Fruit fly (Drosophila melanogaster) whole organism: ENCODE results near the gene mRF1.

ENCODE experiments used
- CG8478 ChIP-seq: fragments of >200 bp; optimal IDR thresholded peaks from 2 replicates; lab custom pipeline; 2018; ENCODE audit warnings: inconsistent platforms
- Dll ChIP-seq: fragments of >200 bp; optimal IDR thresholded peaks from 2 replicates; lab custom pipeline; 2017
- EcR ChIP-seq, 2 experiments: fragments of >200 bp; optimal IDR thresholded peaks; 2 replicates each; lab custom pipeline; 2017; ENCODE audit warnings: missing biosample characterization in 2 of 2, missing genetic modification characterization in 2 of 2, missing genetic modification reagents in 2 of 2
- pan ChIP-seq: fragments of >200 bp; optimal IDR thresholded peaks from 2 replicates; lab custom pipeline; 2017
- psq ChIP-seq: fragments of >200 bp; optimal IDR thresholded peaks from 2 replicates; lab custom pipeline; 2017
- usp ChIP-seq: fragments of >200 bp; optimal IDR thresholded peaks from 2 replicates; lab custom pipeline; 2017; ENCODE audit warnings: missing biosample characterization, missing genetic modification characterization, mixed read lengths

Gene mRF1

dm6 chr2L:13219281-13220092, at the start of gene mRF1, which contains the start of gene CG9426:
Gene mRF1, plus strand, starts transcription at chr2L:13219979.
Gene CG9426, minus strand, starts transcription at chr2L:13219923.
- TF ChIP-seq psq (lab: Kevin White, UChicago) (no peak), EcR (GFP tag; optimal IDR thresholded peaks at IDR 0.05; lab: Kevin White, UChicago) (no peak), Dll (lab: Kevin White, UChicago) (no peak), usp (no peak), CG8478 (no peak), pan (lab: Kevin White, UChicago) (no peak)

DNA sequence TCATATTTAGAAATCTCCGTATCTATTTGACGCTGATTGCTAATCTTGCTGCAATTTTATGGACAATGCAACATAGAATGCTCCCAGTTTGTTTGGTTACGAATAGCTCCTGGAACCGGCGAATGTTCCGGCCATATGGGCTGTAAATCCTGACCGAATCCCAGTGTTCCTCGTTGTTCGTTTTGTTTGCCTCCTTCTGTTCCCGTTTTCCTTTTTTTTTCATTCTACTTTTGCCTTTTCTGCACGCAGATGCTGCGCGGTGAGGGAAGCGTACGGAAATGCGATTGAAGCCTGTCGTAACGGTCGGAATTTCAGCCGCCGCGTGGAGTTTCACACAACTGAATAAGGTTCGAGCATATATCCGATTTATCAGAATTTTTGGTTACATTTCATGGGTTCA, 43.7 kb upstream of the mRF1 start, which contains the start of gene CG43925:
CG43925 (plus strand) TSS at position 301 of the 400 bp plus-strand sequence.
- TF ChIP-seq psq (lab: Kevin White, UChicago) (no peak), Dll (lab: Kevin White, UChicago) (no peak), EcR (GFP tag; optimal IDR thresholded peaks at IDR 0.05; lab: Kevin White, UChicago) (no peak), usp (no peak), pan (lab: Kevin White, UChicago) (no peak), CG8478 (no peak)

DNA sequence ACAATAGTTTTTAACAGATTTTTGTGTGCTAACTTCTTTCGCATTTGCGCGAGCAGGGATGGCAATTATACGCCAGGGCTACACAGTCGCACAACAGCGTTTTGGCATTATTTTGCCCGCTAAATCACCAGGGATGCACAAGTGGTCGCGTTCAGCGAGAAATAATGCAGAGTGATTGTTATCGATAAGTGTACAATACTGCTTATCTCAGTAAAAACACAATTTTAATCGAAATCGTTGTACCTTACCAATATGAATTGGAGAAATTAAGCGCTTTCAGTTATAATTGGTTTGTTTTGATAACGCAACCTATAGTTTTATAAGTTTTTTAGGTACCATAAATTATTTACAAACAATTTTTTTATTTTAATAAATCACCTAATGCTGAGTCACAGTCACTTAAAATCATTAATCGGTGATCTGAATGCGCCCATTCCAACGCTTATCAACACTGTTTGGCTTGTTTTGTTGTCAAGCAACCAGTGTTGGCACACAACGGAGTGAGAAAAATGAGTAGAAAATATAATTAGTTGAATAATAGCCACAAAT, 43.0 kb upstream of the mRF1 start, which contains the start of the genes Sfmbt and CG5439:
Sfmbt (minus strand) TSS at position 85 of the 549 bp plus-strand sequence.
CG5439 (plus strand) TSS at position 450 of the 549 bp plus-strand sequence.
- no peak for TF ChIP-seq CG8478
- TF ChIP-seq usp, result no peak
- TF ChIP-seq psq (lab: Kevin White, UChicago), result no peak
- no peak for TF ChIP-seq EcR (GFP tag; optimal IDR thresholded peaks at IDR 0.05; lab: Kevin White, UChicago)
- no peak for TF ChIP-seq pan (lab: Kevin White, UChicago)
- no peak for TF ChIP-seq Dll (lab: Kevin White, UChicago)

DNA sequence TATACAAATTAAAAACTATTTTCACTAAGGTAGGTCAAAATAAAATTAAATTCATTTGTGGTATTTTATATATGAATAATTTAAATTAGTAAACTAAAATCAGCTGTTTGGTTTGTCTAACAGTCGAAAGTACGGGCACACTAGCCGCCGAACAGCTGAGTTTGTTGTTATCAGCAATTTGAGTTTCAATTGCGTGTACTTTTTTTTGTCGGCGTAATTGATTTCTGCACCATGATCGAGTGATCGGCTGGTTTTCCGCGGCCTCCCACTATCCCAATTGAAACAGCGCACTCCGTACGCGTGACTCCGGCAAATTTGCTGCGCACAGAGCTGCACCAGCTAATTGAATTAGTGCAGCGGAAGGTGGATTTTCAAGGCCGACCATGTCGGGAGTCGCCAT, 40.7 kb upstream of the mRF1 start, which contains the start of gene Alg7:
Alg7 (plus strand) TSS at position 153 of the 400 bp plus-strand sequence.
- TF ChIP-seq EcR (GFP tag; optimal IDR thresholded peaks at IDR 0.05; lab: Kevin White, UChicago), result no peak
- no peak for TF ChIP-seq CG8478
- TF ChIP-seq pan (lab: Kevin White, UChicago), result no peak
- no peak for TF ChIP-seq usp
- no peak for TF ChIP-seq psq (lab: Kevin White, UChicago)
- TF ChIP-seq Dll (lab: Kevin White, UChicago), result no peak

- TF ChIP-seq EcR (GFP tag; optimal IDR thresholded peaks at IDR 0.05; lab: Kevin White, UChicago) (no peak), Dll (lab: Kevin White, UChicago) (no peak), pan (lab: Kevin White, UChicago) (no peak), usp (no peak), psq (lab: Kevin White, UChicago) (no peak), CG8478 (no peak)
These were observed 37.4 kb upstream of the mRF1 start, which contains the start of gene Mgat3 for dm6 chr2L:13182415-13182814. Gene Mgat3, minus strand, starts transcription at chr2L:13182596.

DNA sequence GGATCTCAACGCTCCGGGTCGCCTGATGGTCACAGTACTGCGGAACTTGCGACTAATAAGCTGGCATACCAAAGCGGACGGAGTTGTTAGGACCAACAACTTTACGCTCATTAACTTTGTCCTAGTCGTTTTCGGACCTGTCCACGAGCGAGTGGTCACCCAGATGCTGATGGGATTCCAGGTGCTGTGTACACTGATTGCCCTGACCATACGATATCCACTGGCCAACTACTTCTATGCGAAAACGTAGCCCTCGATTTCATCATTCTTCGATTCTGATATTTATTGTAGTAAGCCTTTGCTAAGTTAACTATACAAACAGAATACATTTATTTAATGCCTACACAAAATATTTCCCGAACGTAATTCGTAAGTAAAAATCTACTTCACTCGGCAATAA, 36.6 kb upstream of the mRF1 start, which contains the start of gene Rsph1:
Rsph1 (plus strand) TSS at position 301 of the 400 bp plus-strand sequence.
- TF ChIP-seq pan (lab: Kevin White, UChicago), result no peak
- TF ChIP-seq EcR (GFP tag; optimal IDR thresholded peaks at IDR 0.05; lab: Kevin White, UChicago), result no peak
- TF ChIP-seq usp, result no peak
- TF ChIP-seq psq (lab: Kevin White, UChicago), result no peak
- TF ChIP-seq CG8478, result no peak
- TF ChIP-seq Dll (lab: Kevin White, UChicago), result no peak

DNA sequence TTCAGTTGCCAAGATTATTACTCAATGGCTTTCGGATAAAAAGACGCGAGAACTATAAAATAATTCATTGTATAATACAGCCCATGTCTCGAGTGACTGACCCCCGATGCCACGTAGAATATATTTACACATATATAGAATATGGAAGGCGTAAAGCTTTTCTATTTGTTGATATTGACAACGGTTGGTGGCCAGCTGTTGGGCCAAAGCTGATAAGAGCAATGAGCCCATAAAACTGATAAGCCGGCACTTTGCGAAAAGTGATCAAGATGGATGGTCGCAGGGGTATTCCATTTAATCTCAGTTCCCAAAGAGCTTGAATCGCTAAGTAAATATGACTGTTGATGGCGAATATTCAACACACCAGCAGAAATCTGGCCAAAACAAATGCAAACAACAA, 29.2 kb upstream of the mRF1 start:
- no peak for TF ChIP-seq psq (lab: Kevin White, UChicago)
- no peak for TF ChIP-seq EcR (GFP tag; optimal IDR thresholded peaks at IDR 0.05; lab: Kevin White, UChicago)

dm6 chr2L:13191052-13191678, 28.6 kb upstream of the mRF1 start:
- no peak for TF ChIP-seq psq (lab: Kevin White, UChicago)
- TF ChIP-seq CG8478, result no peak
- no peak for TF ChIP-seq pan (lab: Kevin White, UChicago)
- no peak for TF ChIP-seq EcR (GFP tag; optimal IDR thresholded peaks at IDR 0.05; lab: Kevin White, UChicago)
- TF ChIP-seq usp, result no peak
- no peak for TF ChIP-seq Dll (lab: Kevin White, UChicago)

dm6 chr2L:13191894-13192293, 27.9 kb upstream of the mRF1 start, which contains the start of the genes CG16974 and Edem2:
Gene CG16974, minus strand, starts transcription at chr2L:13191979.
Gene Edem2, plus strand, starts transcription at chr2L:13192201.
- TF ChIP-seq EcR (GFP tag; optimal IDR thresholded peaks at IDR 0.05; lab: Kevin White, UChicago) (no peak), usp (no peak), pan (lab: Kevin White, UChicago) (no peak), Dll (lab: Kevin White, UChicago) (no peak)

- no peak for TF ChIP-seq usp
- no peak for TF ChIP-seq CG8478
- TF ChIP-seq psq (lab: Kevin White, UChicago), result no peak
- TF ChIP-seq pan (lab: Kevin White, UChicago), result no peak
- TF ChIP-seq Dll (lab: Kevin White, UChicago), result no peak
- no peak for TF ChIP-seq EcR (GFP tag; optimal IDR thresholded peaks at IDR 0.05; lab: Kevin White, UChicago)
These were observed 24.0 kb upstream of the mRF1 start for dm6 chr2L:13195822-13196221.

dm6 chr2L:13202960-13203436, 16.8 kb upstream of the mRF1 start, which contains the start of gene CG16972:
Gene CG16972, minus strand, starts transcription at chr2L:13203295.
- TF ChIP-seq psq (lab: Kevin White, UChicago) (no peak), usp (no peak), CG8478 (no peak)
